Fruit fly (Drosophila melanogaster): ENCODE measurements around the gene cv.
A peak's percentile ranks its signal among the peaks of the same experiment; 100 is the strongest.

The cv gene

dm6 chrX:5682940-5683339 lies 6.9 kb upstream of the cv start, which contains the start of gene CG42449:
Gene CG42449, plus strand, starts transcription at chrX:5683240.
- no peak for TF ChIP-seq ttk (GFP tag; IDR thresholded peaks at IDR 0.05)
- TF ChIP-seq croc (GFP tag; conservative IDR thresholded peaks at IDR 0.05) = no peak
- TF ChIP-seq gt (GFP tag; IDR thresholded peaks at IDR 0.05) = no peak
- TF ChIP-seq crc (GFP tag; optimal IDR thresholded peaks at IDR 0.05) = no peak
- no peak for TF ChIP-seq CG10979 (tag; optimal IDR thresholded peaks at IDR 0.05)
- no peak for TF ChIP-seq CG11093 (GFP tag; IDR thresholded peaks at IDR 0.05)
- no peak for TF ChIP-seq kni (GFP tag; optimal IDR thresholded peaks at IDR 0.05)
- TF ChIP-seq danr (GFP tag; IDR thresholded peaks at IDR 0.05) = no peak
- TF ChIP-seq sob (GFP tag; IDR thresholded peaks at IDR 0.05) = no peak
- TF ChIP-seq CG34376 (GFP tag; optimal IDR thresholded peaks at IDR 0.05) = no peak

dm6 chrX:5690216-5690523 lies 368 bp downstream of the cv start:
- TF ChIP-seq tx (GFP tag; optimal IDR thresholded peaks at IDR 0.05) (no peak), Adf1 (GFP tag; IDR thresholded peaks at IDR 0.05) (peak; percentile 91), dm (GFP tag; optimal IDR thresholded peaks at IDR 0.05) (no peak), kni (GFP tag; optimal IDR thresholded peaks at IDR 0.05) (peak; percentile 40), CG6175 (GFP tag; IDR thresholded peaks at IDR 0.05) (no peak), CG4360 (GFP tag; IDR thresholded peaks at IDR 0.05) (peak; percentile 94), Dfd (GFP tag; optimal IDR thresholded peaks at IDR 0.05) (no peak), Fer1 (GFP tag; optimal IDR thresholded peaks at IDR 0.05) (no peak), Aef1 (GFP tag; IDR thresholded peaks at IDR 0.05) (peak; percentile 41; the same call in 2 of the 3 replicates), pros (GFP tag; optimal IDR thresholded peaks at IDR 0.05) (peak; percentile 17), ftz-f1 (GFP tag; optimal IDR thresholded peaks at IDR 0.05) (no peak), twi (tag; optimal IDR thresholded peaks at IDR 0.05) (peak; percentile 5), CG14860 (GFP tag; IDR thresholded peaks at IDR 0.05; ENCODE audit: partially characterized antibody) (no peak), p53 (GFP tag; optimal IDR thresholded peaks at IDR 0.05) (peak; percentile 75), CG10543 (GFP tag; optimal IDR thresholded peaks at IDR 0.05) (peak; percentile 30), dmrt99B (tag; optimal IDR thresholded peaks at IDR 0.05) (no peak), Asciz (GFP tag; optimal IDR thresholded peaks at IDR 0.05) (no peak), oc (tag; optimal IDR thresholded peaks at IDR 0.05) (peak; percentile 32), chinmo (GFP tag; IDR thresholded peaks at IDR 0.05; ENCODE audit: partially characterized antibody) (peak; percentile 87; the same call in 3 of the 4 replicates), CG17385 (GFP tag; optimal IDR thresholded peaks at IDR 0.05) (peak; percentile 83), Trl (optimal IDR thresholded peaks at IDR 0.05) (peak in 1 of 2 experiments; percentile 15), Trl (GFP tag; optimal IDR thresholded peaks at IDR 0.05) (no peak), CG10979 (tag; optimal IDR thresholded peaks at IDR 0.05) (no peak), Ptx1 (GFP tag; IDR thresholded peaks at IDR 0.05) (no peak)

dm6 chrX:5690651-5691379 lies 1.0 kb downstream of the cv start:
- no peak for TF ChIP-seq CG6654 (GFP tag; optimal IDR thresholded peaks at IDR 0.05)
- peak; percentile 88 for TF ChIP-seq CG8478 (optimal IDR thresholded peaks at IDR 0.05)
- TF ChIP-seq CG4707 (GFP tag; optimal IDR thresholded peaks at IDR 0.05) = peak; percentile 80
- peak; percentile 38; the same call in 1 of the 3 replicates for TF ChIP-seq CG34224 (GFP tag; IDR thresholded peaks at IDR 0.05; ENCODE audit: partially characterized antibody)
- TF ChIP-seq CG2712 (tag; optimal IDR thresholded peaks at IDR 0.05) = no peak
- no peak for TF ChIP-seq Abd-B (GFP tag; optimal IDR thresholded peaks at IDR 0.05)
- TF ChIP-seq CG7963 (GFP tag; IDR thresholded peaks at IDR 0.05; ENCODE audit: partially characterized antibody) = peak; percentile 46; the same call in 1 of the 3 replicates
- TF ChIP-seq CG17802 (tag; optimal IDR thresholded peaks at IDR 0.05) = no peak
- peak; percentile 44 for TF ChIP-seq Bgb (GFP tag; IDR thresholded peaks at IDR 0.05; ENCODE audit: partially characterized antibody)
- TF ChIP-seq CG14860 (GFP tag; IDR thresholded peaks at IDR 0.05; ENCODE audit: partially characterized antibody) = peak; percentile 18; the same call in 1 of the 3 replicates
- no peak; the same call in 3 of the 4 replicates for TF ChIP-seq Dll (GFP tag; IDR thresholded peaks at IDR 0.05; ENCODE audit: partially characterized antibody)
- no peak for TF ChIP-seq bcd (GFP tag; optimal IDR thresholded peaks at IDR 0.05)
- TF ChIP-seq CG5180 (GFP tag; optimal IDR thresholded peaks at IDR 0.05) = no peak
- TF ChIP-seq vnd (GFP tag; IDR thresholded peaks at IDR 0.05; ENCODE audit: partially characterized antibody) = 0 out of 3 replicates have a peak, but pooled peaks have one; percentile 12
- TF ChIP-seq pzg (GFP tag; optimal IDR thresholded peaks at IDR 0.05) = peak; percentile 20
- TF ChIP-seq sr (GFP tag; IDR thresholded peaks at IDR 0.05) = no peak
- peak; percentile 48; the same call in 1 of the 3 replicates for TF ChIP-seq CG16813 (GFP tag; IDR thresholded peaks at IDR 0.05; ENCODE audit: partially characterized antibody)
